Worm (Caenorhabditis elegans) whole organism, L4/young adult: ENCODE measurements around the gene oct-2.

Experiments
- dao-5 ChIP-seq: sonication (generic microtip); optimal IDR thresholded peaks from 2 replicates; lab custom pipeline; 2016; ENCODE audit warnings: missing genotype, missing genetic modification characterization, moderate library complexity, missing compliant biosample characterization
- him-1 ChIP-seq: sonication (generic microtip); optimal IDR thresholded peaks from 2 replicates; lab custom pipeline; 2016; ENCODE audit warnings: missing genotype, missing genetic modification reagents, missing genetic modification characterization, missing compliant biosample characterization

DNA sequence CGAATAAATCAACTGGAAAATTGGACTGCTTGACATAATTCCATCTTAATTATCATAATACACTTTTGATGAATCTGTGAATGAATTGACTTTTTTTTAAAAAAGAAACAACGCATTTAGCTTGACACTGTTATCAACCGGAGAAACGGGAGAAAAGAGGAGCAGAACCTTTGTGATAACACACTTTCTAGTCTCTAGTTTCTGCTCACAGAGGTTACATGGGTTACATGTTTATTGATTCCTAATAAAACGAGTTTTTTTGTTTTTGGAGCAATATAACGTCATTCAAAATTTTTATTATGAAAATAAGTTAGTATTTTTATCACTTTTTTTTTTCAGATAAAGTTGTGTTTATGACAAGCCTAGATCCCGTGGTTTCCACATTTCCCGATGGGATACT is 28.3 kb upstream of the oct-2 start, which contains the start of gene hizr-1:
- TF ChIP-seq him-1 (tag; lab: Kevin White, UChicago), result no peak
- no peak for TF ChIP-seq dao-5
